Worm (Caenorhabditis elegans): Measurements from ENCODE around the gene fbxa-30.

DNA sequence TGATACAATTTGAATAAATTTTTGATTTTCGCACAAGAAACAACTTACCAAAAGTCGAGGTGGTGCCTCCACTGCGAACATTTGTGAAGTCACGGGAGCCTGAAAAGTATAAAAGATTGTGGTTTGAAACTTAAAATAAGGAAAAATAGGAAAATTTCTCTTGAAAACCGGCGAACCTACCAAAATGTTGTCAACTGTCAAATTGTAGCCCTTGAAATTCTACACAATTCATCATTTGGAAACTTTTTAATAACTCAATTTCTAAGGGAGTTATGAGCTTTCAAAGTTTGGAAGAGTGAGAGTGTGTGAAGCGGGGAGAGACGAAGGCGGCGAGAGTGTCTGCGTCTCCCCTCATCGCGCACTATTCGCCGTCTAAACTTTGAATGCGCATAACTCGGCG, 45.2 kb downstream of the fbxa-30 start, which contains the start of gene pes-4:
- TF ChIP-seq zag-1 (tag; optimal IDR thresholded peaks at IDR 0.05) (no peak), lin-11 (tag; optimal IDR thresholded peaks at IDR 0.05) (no peak), nhr-77 (tag; optimal IDR thresholded peaks at IDR 0.05) (no peak), snpc-4 (tag; optimal IDR thresholded peaks at IDR 0.05) (no peak), unc-39 (tag; optimal IDR thresholded peaks at IDR 0.05) (no peak), ztf-4 (tag; optimal IDR thresholded peaks at IDR 0.05) (no peak), unc-62 (GFP tag; optimal IDR thresholded peaks at IDR 0.05) (no peak), ceh-16 (tag; optimal IDR thresholded peaks at IDR 0.05) (no peak), mdl-1 (tag; optimal IDR thresholded peaks at IDR 0.05) (no peak), lin-13 (GFP tag; optimal IDR thresholded peaks at IDR 0.05) (no peak)
